Fruit fly (Drosophila melanogaster): ENCODE results near the gene MAPk-Ak2.

dm6 chrX:5763443-5764000 lies 481 bp downstream of the MAPk-Ak2 start:
- TF ChIP-seq fkh (GFP tag; optimal IDR thresholded peaks at IDR 0.05), result no peak
- TF ChIP-seq Blimp-1 (GFP tag; optimal IDR thresholded peaks at IDR 0.05), result no peak
- TF ChIP-seq CG4318 (GFP tag; optimal IDR thresholded peaks at IDR 0.05), result no peak
- TF ChIP-seq CG3032 (tag; optimal IDR thresholded peaks at IDR 0.05), result no peak
- no peak for TF ChIP-seq achi (GFP tag; optimal IDR thresholded peaks at IDR 0.05)
- TF ChIP-seq Gug (GFP tag; IDR thresholded peaks at IDR 0.05), result no peak
- no peak for TF ChIP-seq CG8319 (GFP tag; optimal IDR thresholded peaks at IDR 0.05)
- TF ChIP-seq salr (GFP tag; optimal IDR thresholded peaks at IDR 0.05), result no peak
- TF ChIP-seq Sox14 (GFP tag; optimal IDR thresholded peaks at IDR 0.05), result no peak
- TF ChIP-seq eg (GFP tag; IDR thresholded peaks at IDR 0.05), result no peak

All from whole organism, prepupa.